Fruit fly (Drosophila melanogaster): ENCODE data around the gene CG31869.

Gene CG31869

DNA sequence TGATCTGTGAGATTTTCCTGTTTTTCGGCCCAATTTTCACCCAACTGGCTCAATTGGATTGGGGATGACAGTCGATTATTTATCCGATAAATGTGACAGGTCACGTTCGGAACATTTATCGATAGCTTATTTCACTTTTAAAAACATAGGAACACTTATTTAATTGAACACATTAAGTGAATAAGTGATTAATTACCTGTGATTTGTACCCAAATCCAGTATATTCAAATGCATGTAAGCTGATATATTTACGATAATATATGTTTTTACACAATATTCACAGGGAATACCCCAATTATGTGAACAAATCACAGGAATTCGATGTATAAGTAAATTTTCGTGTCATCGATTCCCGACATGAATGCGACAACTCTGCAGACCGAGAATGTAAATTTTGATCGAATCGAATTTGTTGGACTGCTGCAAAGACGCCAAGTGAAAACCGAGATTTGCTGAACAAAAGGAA lies 68.5 kb downstream of the CG31869 start, which contains the start of the genes EMC3 and Dpy-30L1:
TSS of gene EMC3 (minus strand) at position 81 of the 466 bp plus-strand sequence.
TSS of gene Dpy-30L1 (plus strand) at position 311 of the 466 bp plus-strand sequence.
- TF ChIP-seq CG4496 (GFP tag; IDR thresholded peaks at IDR 0.05) (peak; percentile 20; the same call in 1 of the 3 replicates), Ets98B (GFP tag; IDR thresholded peaks at IDR 0.05) (peak; percentile 43; the same call in 1 of the 2 replicates), D1 (tag; optimal IDR thresholded peaks at IDR 0.05) (no peak), CG32121 (GFP tag; IDR thresholded peaks at IDR 0.05) (no peak), CG8301 (tag; optimal IDR thresholded peaks at IDR 0.05) (no peak), CG8159 (tag; optimal IDR thresholded peaks at IDR 0.05) (no peak), CG9948 (tag; optimal IDR thresholded peaks at IDR 0.05) (peak; percentile 5), Snoo (tag; optimal IDR thresholded peaks at IDR 0.05) (peak; percentile 27), fd96Ca (GFP tag; IDR thresholded peaks at IDR 0.05) (no peak), rn (GFP tag; IDR thresholded peaks at IDR 0.05) (no peak), CG14655 (GFP tag; optimal IDR thresholded peaks at IDR 0.05) (no peak), CG17806 (tag; optimal IDR thresholded peaks at IDR 0.05) (peak; percentile 35), CG13204 (GFP tag; optimal IDR thresholded peaks at IDR 0.05) (no peak), CG34367 (tag; optimal IDR thresholded peaks at IDR 0.05) (no peak), CG12605 (GFP tag; IDR thresholded peaks at IDR 0.05) (no peak), Pif1A (GFP tag; optimal IDR thresholded peaks at IDR 0.05) (no peak), EcR (GFP tag; optimal IDR thresholded peaks at IDR 0.05) (no peak), Pif1B (GFP tag; optimal IDR thresholded peaks at IDR 0.05) (no peak), CG15710 (tag; optimal IDR thresholded peaks at IDR 0.05) (peak; percentile 53), gl (tag; optimal IDR thresholded peaks at IDR 0.05) (no peak)

DNA sequence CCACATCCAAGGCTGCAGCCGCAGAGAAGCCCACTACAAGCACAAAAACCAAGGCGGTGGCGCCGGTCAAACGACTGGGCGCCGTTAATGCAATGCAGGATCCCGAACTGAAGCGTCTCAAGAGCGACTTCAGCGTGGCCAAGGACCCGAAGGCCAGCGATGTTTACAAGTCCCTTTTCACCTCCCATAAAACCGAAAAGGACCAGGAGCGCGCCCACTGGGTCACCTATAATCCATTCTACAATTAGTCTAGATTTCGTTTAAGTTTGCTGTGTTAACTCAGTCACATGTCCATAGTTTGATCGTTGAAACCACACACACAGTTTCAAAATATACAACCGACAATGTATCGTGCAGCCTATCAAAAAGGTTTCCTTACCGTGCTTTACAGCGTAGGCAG lies 71.0 kb downstream of the CG31869 start, which contains the start of gene CG17118:
TSS of gene CG17118 (plus strand) at position 301 of the 400 bp plus-strand sequence.
- no peak for TF ChIP-seq CG15710 (tag; optimal IDR thresholded peaks at IDR 0.05)
- no peak for TF ChIP-seq CG4496 (GFP tag; IDR thresholded peaks at IDR 0.05)
- no peak for TF ChIP-seq CG14655 (GFP tag; optimal IDR thresholded peaks at IDR 0.05)
- TF ChIP-seq rn (GFP tag; IDR thresholded peaks at IDR 0.05): no peak
- no peak for TF ChIP-seq Snoo (tag; optimal IDR thresholded peaks at IDR 0.05)
- TF ChIP-seq CG10348 (GFP tag; IDR thresholded peaks at IDR 0.05): no peak
- no peak for TF ChIP-seq Pif1A (GFP tag; optimal IDR thresholded peaks at IDR 0.05)
- no peak for TF ChIP-seq CG32121 (GFP tag; IDR thresholded peaks at IDR 0.05)
- TF ChIP-seq CG8159 (tag; optimal IDR thresholded peaks at IDR 0.05): no peak
- TF ChIP-seq CG12605 (GFP tag; IDR thresholded peaks at IDR 0.05): no peak
- no peak for TF ChIP-seq CG9948 (tag; optimal IDR thresholded peaks at IDR 0.05)
- no peak for TF ChIP-seq fd96Ca (GFP tag; IDR thresholded peaks at IDR 0.05)
- TF ChIP-seq EcR (GFP tag; optimal IDR thresholded peaks at IDR 0.05): no peak
- TF ChIP-seq Pif1B (GFP tag; optimal IDR thresholded peaks at IDR 0.05): no peak
- TF ChIP-seq Ets98B (GFP tag; IDR thresholded peaks at IDR 0.05): no peak

DNA sequence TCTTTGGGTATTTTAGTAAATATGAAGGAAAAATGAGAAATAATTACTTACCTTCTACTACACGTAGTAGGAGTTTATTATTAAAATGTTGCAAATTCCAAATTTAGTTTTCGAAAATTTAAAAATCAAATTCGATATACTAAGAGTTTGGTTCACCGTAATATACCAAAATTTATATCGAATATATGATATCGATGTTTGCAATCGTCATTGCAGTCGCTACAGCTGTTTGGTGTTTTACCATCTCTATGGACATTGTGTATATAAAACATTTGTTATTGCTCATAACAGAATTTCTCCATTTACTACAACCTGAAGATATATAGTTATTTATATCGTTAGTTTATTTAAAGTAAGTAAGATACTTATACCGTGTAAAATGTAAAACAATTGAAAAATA lies 72.2 kb downstream of the CG31869 start, which contains the start of gene CG6443:
TSS of gene CG6443 (plus strand) at position 228 of the 400 bp plus-strand sequence.
- TF ChIP-seq Pif1A (GFP tag; optimal IDR thresholded peaks at IDR 0.05) (no peak), rn (GFP tag; IDR thresholded peaks at IDR 0.05) (no peak), CG32121 (GFP tag; IDR thresholded peaks at IDR 0.05) (no peak), Ets98B (GFP tag; IDR thresholded peaks at IDR 0.05) (no peak), Snoo (tag; optimal IDR thresholded peaks at IDR 0.05) (no peak), CG17806 (tag; optimal IDR thresholded peaks at IDR 0.05) (no peak), CG4496 (GFP tag; IDR thresholded peaks at IDR 0.05) (no peak), CG9948 (tag; optimal IDR thresholded peaks at IDR 0.05) (no peak), fd96Ca (GFP tag; IDR thresholded peaks at IDR 0.05) (no peak), CG34367 (tag; optimal IDR thresholded peaks at IDR 0.05) (no peak), CG15710 (tag; optimal IDR thresholded peaks at IDR 0.05) (no peak), Pif1B (GFP tag; optimal IDR thresholded peaks at IDR 0.05) (no peak), CG14655 (GFP tag; optimal IDR thresholded peaks at IDR 0.05) (no peak), CG10348 (GFP tag; IDR thresholded peaks at IDR 0.05) (no peak), CG8301 (tag; optimal IDR thresholded peaks at IDR 0.05) (no peak), gl (tag; optimal IDR thresholded peaks at IDR 0.05) (no peak), CG8159 (tag; optimal IDR thresholded peaks at IDR 0.05) (no peak), CG13204 (GFP tag; optimal IDR thresholded peaks at IDR 0.05) (no peak), EcR (GFP tag; optimal IDR thresholded peaks at IDR 0.05) (no peak)

DNA sequence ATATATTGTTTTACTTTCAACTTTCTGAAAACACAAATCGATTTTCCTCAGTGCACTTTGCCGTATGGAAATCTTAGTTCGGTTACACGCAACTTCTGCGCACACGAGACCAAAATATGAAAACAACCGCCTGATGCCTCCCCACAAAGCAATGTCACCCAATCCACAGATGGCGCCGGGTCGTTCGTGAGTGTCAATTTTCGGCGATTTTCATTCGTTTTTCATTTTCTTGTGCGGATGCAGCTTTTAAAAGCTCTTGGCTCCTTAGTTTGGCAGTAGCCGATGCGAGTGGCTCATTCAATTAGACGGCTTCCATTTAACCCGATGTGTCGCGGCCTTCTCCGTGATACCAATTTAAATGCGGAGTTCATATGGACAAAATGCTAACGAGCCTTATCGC lies 77.0 kb downstream of the CG31869 start, which contains the start of gene CG6431:
TSS of gene CG6431 (plus strand) at position 301 of the 400 bp plus-strand sequence.
- no peak for TF ChIP-seq CG10348 (GFP tag; IDR thresholded peaks at IDR 0.05)
- TF ChIP-seq CG13204 (GFP tag; optimal IDR thresholded peaks at IDR 0.05): no peak
- TF ChIP-seq CG12605 (GFP tag; IDR thresholded peaks at IDR 0.05): no peak
- no peak for TF ChIP-seq Pif1A (GFP tag; optimal IDR thresholded peaks at IDR 0.05)
- TF ChIP-seq CG34367 (tag; optimal IDR thresholded peaks at IDR 0.05): no peak
- TF ChIP-seq CG15710 (tag; optimal IDR thresholded peaks at IDR 0.05): no peak
- TF ChIP-seq CG14655 (GFP tag; optimal IDR thresholded peaks at IDR 0.05): no peak
- TF ChIP-seq CG17806 (tag; optimal IDR thresholded peaks at IDR 0.05): no peak
- no peak for TF ChIP-seq gl (tag; optimal IDR thresholded peaks at IDR 0.05)
- no peak for TF ChIP-seq fd96Ca (GFP tag; IDR thresholded peaks at IDR 0.05)
- no peak for TF ChIP-seq CG8301 (tag; optimal IDR thresholded peaks at IDR 0.05)
- TF ChIP-seq rn (GFP tag; IDR thresholded peaks at IDR 0.05): no peak
- no peak for TF ChIP-seq EcR (GFP tag; optimal IDR thresholded peaks at IDR 0.05)
- no peak for TF ChIP-seq CG32121 (GFP tag; IDR thresholded peaks at IDR 0.05)
- no peak for TF ChIP-seq CG8159 (tag; optimal IDR thresholded peaks at IDR 0.05)
- no peak for TF ChIP-seq Snoo (tag; optimal IDR thresholded peaks at IDR 0.05)
